Worm (Caenorhabditis elegans): ENCODE data around the gene clec-125.

clec-125 gene

ce11 chrII:3515384-3516053 is at the start of gene clec-125, which contains the start of gene Y49F6B.14:
Gene clec-125, plus strand, starts transcription at chrII:3516003.
Gene Y49F6B.14, minus strand, starts transcription at chrII:3515484.
- TF ChIP-seq mbf-1 (tag; optimal IDR thresholded peaks at IDR 0.05) (no peak), egl-27 (tag; optimal IDR thresholded peaks at IDR 0.05) (no peak), nhr-12 (tag; optimal IDR thresholded peaks at IDR 0.05) (no peak)

- TF ChIP-seq nhr-21 (tag; optimal IDR thresholded peaks at IDR 0.05) = no peak
- TF ChIP-seq R02D3.7 (tag; optimal IDR thresholded peaks at IDR 0.05) = no peak
- TF ChIP-seq unc-62 (GFP tag; optimal IDR thresholded peaks at IDR 0.05) = no peak
Observed at ce11 chrII:3470549-3470948, 45.3 kb upstream of the clec-125 start, which contains the start of gene Y49F6B.20. Gene Y49F6B.20, minus strand, starts transcription at chrII:3470649.

- TF ChIP-seq R02D3.7 (tag; optimal IDR thresholded peaks at IDR 0.05) = no peak
- TF ChIP-seq crh-2 (tag; optimal IDR thresholded peaks at IDR 0.05) = no peak
- no peak for TF ChIP-seq sem-4 (tag; optimal IDR thresholded peaks at IDR 0.05)
Observed at ce11 chrII:3471603-3472002, 44.2 kb upstream of the clec-125 start, which contains the start of gene Y49F6B.13. Gene Y49F6B.13, minus strand, starts transcription at chrII:3471703.

- TF ChIP-seq nhr-25 (tag; optimal IDR thresholded peaks at IDR 0.05) = no peak
- TF ChIP-seq sem-4 (tag; optimal IDR thresholded peaks at IDR 0.05) = no peak
- TF ChIP-seq fos-1 (tag; optimal IDR thresholded peaks at IDR 0.05) = no peak
- TF ChIP-seq Y55F3AM.14 (GFP tag; optimal IDR thresholded peaks at IDR 0.05) = no peak
- no peak for TF ChIP-seq nhr-77 (tag; optimal IDR thresholded peaks at IDR 0.05)
- no peak for TF ChIP-seq nhr-11 (tag; optimal IDR thresholded peaks at IDR 0.05)
- no peak for TF ChIP-seq lin-13 (GFP tag; optimal IDR thresholded peaks at IDR 0.05)
- no peak for TF ChIP-seq F13H6.1 (tag; optimal IDR thresholded peaks at IDR 0.05)
- no peak for TF ChIP-seq skn-1 (tag; optimal IDR thresholded peaks at IDR 0.05)
Observed at ce11 chrII:3472316-3472715, 43.5 kb upstream of the clec-125 start, which contains the start of gene Y49F6B.12. Gene Y49F6B.12, minus strand, starts transcription at chrII:3472416.

- TF ChIP-seq skn-1 (tag; optimal IDR thresholded peaks at IDR 0.05) (no peak), alr-1 (tag; optimal IDR thresholded peaks at IDR 0.05) (no peak), F13H6.1 (tag; optimal IDR thresholded peaks at IDR 0.05) (no peak), mdl-1 (tag; optimal IDR thresholded peaks at IDR 0.05) (no peak), blmp-1 (tag; optimal IDR thresholded peaks at IDR 0.05; ENCODE audit: insufficient read depth) (no peak), ZK546.5 (tag; optimal IDR thresholded peaks at IDR 0.05) (no peak), ztf-1 (GFP tag; conservative IDR thresholded peaks at IDR 0.05) (no peak), nhr-6 (tag; optimal IDR thresholded peaks at IDR 0.05) (no peak), nhr-11 (tag; optimal IDR thresholded peaks at IDR 0.05) (no peak), gmeb-1 (tag; optimal IDR thresholded peaks at IDR 0.05) (no peak), Y55F3AM.14 (GFP tag; optimal IDR thresholded peaks at IDR 0.05) (no peak), unc-39 (tag; optimal IDR thresholded peaks at IDR 0.05) (no peak), ceh-16 (tag; optimal IDR thresholded peaks at IDR 0.05) (no peak), nhr-129 (tag; optimal IDR thresholded peaks at IDR 0.05) (no peak), mbf-1 (tag; optimal IDR thresholded peaks at IDR 0.05) (no peak), elt-3 (tag; optimal IDR thresholded peaks at IDR 0.05) (no peak), lin-11 (tag; optimal IDR thresholded peaks at IDR 0.05) (no peak), nhr-237 (tag; optimal IDR thresholded peaks at IDR 0.05) (no peak), lin-13 (GFP tag; optimal IDR thresholded peaks at IDR 0.05) (no peak)
Observed at ce11 chrII:3472817-3473216, 43.0 kb upstream of the clec-125 start, which contains the start of gene Y49F6B.6. Gene Y49F6B.6, plus strand, starts transcription at chrII:3473117.

ce11 chrII:3473744-3474143 is 42.1 kb upstream of the clec-125 start, which contains the start of gene sdz-32:
Gene sdz-32, plus strand, starts transcription at chrII:3474044.
- TF ChIP-seq mdl-1 (tag; optimal IDR thresholded peaks at IDR 0.05) = no peak
- TF ChIP-seq elt-3 (tag; optimal IDR thresholded peaks at IDR 0.05) = no peak
- TF ChIP-seq nhr-11 (tag; optimal IDR thresholded peaks at IDR 0.05) = no peak
- TF ChIP-seq C34F6.9 (tag; optimal IDR thresholded peaks at IDR 0.05) = no peak
- TF ChIP-seq gmeb-1 (tag; optimal IDR thresholded peaks at IDR 0.05) = no peak
- no peak for TF ChIP-seq lsy-2 (tag; optimal IDR thresholded peaks at IDR 0.05)
- TF ChIP-seq nhr-21 (tag; optimal IDR thresholded peaks at IDR 0.05) = no peak
- no peak for TF ChIP-seq blmp-1 (tag; optimal IDR thresholded peaks at IDR 0.05; ENCODE audit: insufficient read depth)

Data from whole organism, L2 larva.